Worm (Caenorhabditis elegans) whole organism, L4 larva: ENCODE results near the gene C05D11.5.

ENCODE experiments used
- aly-2 ChIP-seq: sonication (generic microtip); optimal IDR thresholded peaks from 2 replicates; lab custom pipeline; 2018; ENCODE audit warnings: missing biosample characterization, missing genetic modification characterization
- egl-43 ChIP-seq: fragments of 200-800 bp; sonication (Bioruptor generic); IDR thresholded peaks from 2 replicates; pipeline ENCODE4 v1.3.6; 2022; ENCODE audit warnings: missing genetic modification reagents, missing genetic modification characterization, missing compliant biosample characterization
- lin-1 ChIP-seq: fragments of 200-800 bp; sonication (Bioruptor generic); IDR thresholded peaks from 2 replicates; pipeline ENCODE4 v1.3.6; 2022; ENCODE audit warnings: missing genetic modification reagents, missing genetic modification characterization, missing compliant biosample characterization
- saeg-2 ChIP-seq: fragments of 200-800 bp; sonication (Bioruptor generic); IDR thresholded peaks from 2 replicates; pipeline ENCODE4 v1.3.6; 2022; ENCODE audit warnings: missing genetic modification reagents, missing genetic modification characterization, missing compliant biosample characterization

ce11 chrIII:6402810-6403209 is 9.0 kb downstream of the C05D11.5 start:
- TF ChIP-seq egl-43: no peak
- no peak for TF ChIP-seq aly-2 (tag; lab: Kevin White, UChicago)
- TF ChIP-seq lin-1: no peak
- TF ChIP-seq saeg-2 (GFP tag; lab: Robert Waterston, UW): no peak
